Fruit fly (Drosophila melanogaster): ENCODE data around the gene CCHa1.

Gene CCHa1

DNA sequence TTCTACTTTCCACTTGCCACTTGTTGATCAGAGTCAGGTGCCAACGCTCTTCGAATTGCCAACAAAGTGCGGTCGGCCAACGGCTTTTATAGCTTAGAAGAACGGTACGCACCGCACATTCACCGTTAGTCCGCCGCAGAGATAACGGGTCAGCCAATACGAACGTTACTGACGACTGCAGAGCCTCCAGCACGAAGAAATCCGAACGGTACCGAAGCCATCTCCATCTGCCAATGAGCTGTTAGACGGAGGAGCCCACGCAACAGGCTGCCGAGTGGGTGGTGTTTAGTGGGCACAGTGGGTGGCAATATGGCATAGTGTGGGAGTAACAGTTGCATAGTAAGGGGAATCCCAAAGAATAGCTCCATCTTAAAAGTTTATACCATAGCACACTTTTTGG, at the start of gene CCHa1:
TSS of gene CCHa1 (minus strand) at position 44 of the 400 bp plus-strand sequence.
- TF ChIP-seq fd96Ca (GFP tag; IDR thresholded peaks at IDR 0.05): no peak
- no peak for TF ChIP-seq CG13204 (GFP tag; optimal IDR thresholded peaks at IDR 0.05)
- TF ChIP-seq Pif1B (GFP tag; optimal IDR thresholded peaks at IDR 0.05): no peak
- 0 out of 2 replicates have a peak, but pooled peaks have one; percentile 19 for TF ChIP-seq CG12605 (GFP tag; IDR thresholded peaks at IDR 0.05)

dm6 chr3R:14140912-14141311, 44.3 kb upstream of the CCHa1 start:
- peak; percentile 52; the same call in 1 of the 2 replicates for TF ChIP-seq CG12605 (GFP tag; IDR thresholded peaks at IDR 0.05)
- no peak for TF ChIP-seq Snoo (tag; optimal IDR thresholded peaks at IDR 0.05)
- TF ChIP-seq CG34367 (tag; optimal IDR thresholded peaks at IDR 0.05): no peak
- TF ChIP-seq CG9948 (tag; optimal IDR thresholded peaks at IDR 0.05): no peak
- TF ChIP-seq D1 (tag; optimal IDR thresholded peaks at IDR 0.05): no peak

- no peak for TF ChIP-seq CG34367 (tag; optimal IDR thresholded peaks at IDR 0.05)
- no peak for TF ChIP-seq CG15710 (tag; optimal IDR thresholded peaks at IDR 0.05)
- no peak for TF ChIP-seq Pif1A (GFP tag; optimal IDR thresholded peaks at IDR 0.05)
- no peak for TF ChIP-seq EcR (GFP tag; optimal IDR thresholded peaks at IDR 0.05)
- no peak for TF ChIP-seq Ets98B (GFP tag; IDR thresholded peaks at IDR 0.05)
- no peak for TF ChIP-seq CG4496 (GFP tag; IDR thresholded peaks at IDR 0.05)
- no peak for TF ChIP-seq CG13204 (GFP tag; optimal IDR thresholded peaks at IDR 0.05)
- no peak for TF ChIP-seq Pif1B (GFP tag; optimal IDR thresholded peaks at IDR 0.05)
- TF ChIP-seq CG17806 (tag; optimal IDR thresholded peaks at IDR 0.05): no peak
- no peak for TF ChIP-seq CG14655 (GFP tag; optimal IDR thresholded peaks at IDR 0.05)
Observed at dm6 chr3R:14131972-14132371, 35.3 kb upstream of the CCHa1 start, which contains the start of gene CG14356. Gene CG14356 (minus strand): TSS chr3R:14132072.

DNA sequence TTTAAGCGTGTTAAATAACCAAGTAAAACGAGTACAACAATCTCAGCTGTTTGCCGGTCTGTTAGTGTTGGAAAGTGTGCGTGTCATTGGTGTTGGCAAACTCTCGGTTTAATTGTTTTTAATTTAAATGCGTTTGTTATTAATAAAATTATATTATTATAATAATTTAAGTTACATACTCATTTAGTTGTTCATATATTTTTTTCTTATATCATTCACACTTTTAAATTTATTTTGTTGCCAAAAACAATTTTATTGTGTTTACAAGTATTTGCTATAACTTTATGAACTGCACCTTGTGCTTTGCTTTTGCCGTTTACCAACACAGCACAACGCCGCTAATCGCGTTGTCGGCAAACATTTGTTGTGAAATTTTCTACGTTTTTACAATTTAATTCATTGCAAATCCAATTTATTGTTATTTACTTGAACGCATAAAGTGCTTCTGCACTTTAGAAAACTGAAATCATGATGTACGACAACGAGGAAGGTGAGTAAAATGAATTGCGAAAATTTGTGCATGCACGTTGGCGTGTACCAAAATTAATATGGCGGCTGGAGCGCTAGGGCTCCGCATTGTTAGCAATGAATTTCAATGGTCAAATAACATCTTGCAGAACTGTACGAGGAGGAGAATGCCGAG, 29.0 kb upstream of the CCHa1 start, which contains the start of the genes 140up and Polr2B:
TSS of gene 140up (minus strand) at position 70 of the 643 bp plus-strand sequence.
TSS of gene Polr2B (plus strand) at position 313 of the 643 bp plus-strand sequence.
- TF ChIP-seq Snoo (tag; optimal IDR thresholded peaks at IDR 0.05): peak; percentile 83
- peak; percentile 90 for TF ChIP-seq CG32121 (GFP tag; IDR thresholded peaks at IDR 0.05)
- peak; percentile 91 for TF ChIP-seq CG15710 (tag; optimal IDR thresholded peaks at IDR 0.05)
- peak; percentile 89 for TF ChIP-seq CG4496 (GFP tag; IDR thresholded peaks at IDR 0.05)
- peak; percentile 65 for TF ChIP-seq fd96Ca (GFP tag; IDR thresholded peaks at IDR 0.05)
- TF ChIP-seq Pif1A (GFP tag; optimal IDR thresholded peaks at IDR 0.05): peak; percentile 69
- no peak for TF ChIP-seq EcR (GFP tag; optimal IDR thresholded peaks at IDR 0.05)
- TF ChIP-seq CG34367 (tag; optimal IDR thresholded peaks at IDR 0.05): peak; percentile 84
- peak; percentile 88 for TF ChIP-seq CG9948 (tag; optimal IDR thresholded peaks at IDR 0.05)
- TF ChIP-seq gl (tag; optimal IDR thresholded peaks at IDR 0.05): peak; percentile 46
- TF ChIP-seq Pif1B (GFP tag; optimal IDR thresholded peaks at IDR 0.05): peak; percentile 80
- peak; percentile 85 for TF ChIP-seq rn (GFP tag; IDR thresholded peaks at IDR 0.05)
- TF ChIP-seq Ets98B (GFP tag; IDR thresholded peaks at IDR 0.05): peak; percentile 85
- TF ChIP-seq CG8301 (tag; optimal IDR thresholded peaks at IDR 0.05): no peak
- TF ChIP-seq CG10348 (GFP tag; IDR thresholded peaks at IDR 0.05): peak; percentile 52
- no peak for TF ChIP-seq CG14655 (GFP tag; optimal IDR thresholded peaks at IDR 0.05)
- TF ChIP-seq CG17806 (tag; optimal IDR thresholded peaks at IDR 0.05): peak; percentile 82
- TF ChIP-seq CG13204 (GFP tag; optimal IDR thresholded peaks at IDR 0.05): no peak
- peak; percentile 91 for TF ChIP-seq CG8159 (tag; optimal IDR thresholded peaks at IDR 0.05)
- peak; percentile 89 for TF ChIP-seq D1 (tag; optimal IDR thresholded peaks at IDR 0.05)
- TF ChIP-seq CG12605 (GFP tag; IDR thresholded peaks at IDR 0.05): peak; percentile 41; the same call in 1 of the 2 replicates

DNA sequence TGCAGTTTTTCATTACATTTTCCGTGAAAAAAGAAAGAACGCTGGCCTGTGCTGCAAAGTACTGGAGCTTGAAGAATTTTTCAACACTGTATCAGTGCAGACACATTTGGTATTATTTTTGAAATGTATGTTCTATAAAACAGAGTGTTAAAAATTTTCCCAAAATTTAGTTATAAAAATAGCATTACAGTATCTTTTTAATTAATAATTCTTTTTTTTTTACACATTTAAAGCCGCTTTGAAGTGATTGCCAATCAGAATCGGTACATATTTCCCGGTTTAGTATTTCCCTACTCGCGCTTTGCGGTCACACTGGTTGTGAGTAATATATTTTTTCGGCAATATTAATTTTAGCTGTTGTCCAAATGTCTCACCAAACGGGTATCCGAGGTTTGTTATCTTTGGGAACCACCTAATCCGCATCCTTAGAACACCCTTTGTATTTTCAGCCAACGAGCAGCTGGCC, 25.7 kb upstream of the CCHa1 start, which contains the start of the genes Abi and twf:
TSS of gene Abi (minus strand) at position 74 of the 466 bp plus-strand sequence.
TSS of gene twf (plus strand) at position 308 of the 466 bp plus-strand sequence.
- TF ChIP-seq CG32121 (GFP tag; IDR thresholded peaks at IDR 0.05) (peak; percentile 30; the same call in 1 of the 2 replicates), CG8159 (tag; optimal IDR thresholded peaks at IDR 0.05) (peak; percentile 45), Pif1B (GFP tag; optimal IDR thresholded peaks at IDR 0.05) (no peak), CG4496 (GFP tag; IDR thresholded peaks at IDR 0.05) (peak; percentile 31; the same call in 1 of the 3 replicates), Ets98B (GFP tag; IDR thresholded peaks at IDR 0.05) (peak; percentile 35; the same call in 1 of the 2 replicates), CG34367 (tag; optimal IDR thresholded peaks at IDR 0.05) (peak; percentile 29), CG13204 (GFP tag; optimal IDR thresholded peaks at IDR 0.05) (no peak), CG15710 (tag; optimal IDR thresholded peaks at IDR 0.05) (peak; percentile 47), CG17806 (tag; optimal IDR thresholded peaks at IDR 0.05) (peak; percentile 44), CG9948 (tag; optimal IDR thresholded peaks at IDR 0.05) (peak; percentile 35)

DNA sequence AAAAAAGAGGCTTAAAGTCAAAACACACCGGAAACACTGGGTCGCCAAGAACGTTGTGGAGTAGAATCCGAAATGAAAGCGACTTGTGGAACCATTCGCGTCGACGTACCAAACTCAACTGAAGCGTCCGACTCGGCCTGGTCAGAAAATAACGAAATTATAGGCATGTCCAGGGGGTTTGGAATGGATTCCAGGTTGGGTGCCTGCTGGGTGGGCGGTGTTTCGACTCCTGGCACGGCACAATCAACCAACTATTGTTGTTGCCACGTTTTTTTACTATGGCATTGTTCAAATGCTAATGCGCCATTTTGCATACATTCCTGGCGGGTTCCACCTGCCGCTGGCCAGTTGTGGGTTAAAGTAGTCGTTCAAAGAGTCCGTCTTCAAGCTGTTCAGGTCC, 21.7 kb upstream of the CCHa1 start, which contains the start of gene Kif19A:
TSS of gene Kif19A (minus strand) at position 101 of the 400 bp plus-strand sequence.
- no peak for TF ChIP-seq CG14655 (GFP tag; optimal IDR thresholded peaks at IDR 0.05)
- no peak for TF ChIP-seq Ets98B (GFP tag; IDR thresholded peaks at IDR 0.05)
- no peak for TF ChIP-seq Snoo (tag; optimal IDR thresholded peaks at IDR 0.05)
- TF ChIP-seq Pif1B (GFP tag; optimal IDR thresholded peaks at IDR 0.05): no peak
- TF ChIP-seq CG17806 (tag; optimal IDR thresholded peaks at IDR 0.05): no peak
